Fruit fly (Drosophila melanogaster) whole organism, embryonic: ENCODE data around the gene CG33325.

Experiments used
- C15 ChIP-seq: fragments of 200-800 bp; sonication (Bioruptor generic); IDR thresholded peaks from 3 replicates; pipeline ENCODE4 v1.3.6; 2022; ENCODE audit warnings: missing biosample characterization, missing genetic modification characterization
- CG10147 ChIP-seq: fragments of 200-800 bp; sonication (Bioruptor generic); optimal IDR thresholded peaks from 2 replicates; lab custom pipeline; 2019; ENCODE audit warnings: missing biosample characterization, mild to moderate bottlenecking, missing genetic modification characterization, moderate library complexity
- CG10209 ChIP-seq: fragments of 200-800 bp; sonication (Bioruptor generic); optimal IDR thresholded peaks from 3 replicates; lab custom pipeline; 2017; ENCODE audit warnings: missing biosample characterization, mild to moderate bottlenecking, missing genetic modification characterization, missing genetic modification reagents
- CG10431 ChIP-seq: fragments of 200-800 bp; sonication (Bioruptor generic); optimal IDR thresholded peaks from 3 replicates; lab custom pipeline; 2018; ENCODE audit warnings: missing biosample characterization, mild to moderate bottlenecking, missing genetic modification characterization
- CG11398 ChIP-seq: fragments of 200-800 bp; sonication (Bioruptor generic); optimal IDR thresholded peaks from 2 replicates; lab custom pipeline; 2016; ENCODE audit warnings: missing biosample characterization, missing genetic modification characterization
- CG11723 ChIP-seq: fragments of 200-800 bp; sonication (Bioruptor generic); optimal IDR thresholded peaks from 2 replicates; lab custom pipeline; 2017; ENCODE audit warnings: missing biosample characterization, mild to moderate bottlenecking, missing genetic modification characterization
- CG1233 ChIP-seq: fragments of 200-800 bp; sonication (Bioruptor generic); optimal IDR thresholded peaks from 4 replicates; lab custom pipeline; 2018; ENCODE audit warnings: missing biosample characterization, mild to moderate bottlenecking, missing genetic modification characterization
- CG12942 ChIP-seq: fragments of 200-800 bp; sonication (Bioruptor generic); optimal IDR thresholded peaks from 3 replicates; lab custom pipeline; 2016; ENCODE audit warnings: missing biosample characterization, missing genetic modification characterization
- CG13894 ChIP-seq: fragments of 200-800 bp; sonication (Bioruptor generic); optimal IDR thresholded peaks from 3 replicates; lab custom pipeline; 2018; ENCODE audit warnings: missing biosample characterization, mild to moderate bottlenecking, missing genetic modification characterization, moderate library complexity
- CG15696 ChIP-seq: fragments of 200-800 bp; sonication (Bioruptor generic); optimal IDR thresholded peaks from 2 replicates; lab custom pipeline; 2019; ENCODE audit warnings: missing biosample characterization, mild to moderate bottlenecking, missing genetic modification characterization, moderate library complexity
- CG1602 ChIP-seq: fragments of 200-800 bp; sonication (Bioruptor generic); optimal IDR thresholded peaks from 3 replicates; lab custom pipeline; 2016; ENCODE audit warnings: missing biosample characterization, missing genetic modification characterization
- CG2129 ChIP-seq: fragments of 200-800 bp; sonication (Bioruptor generic); IDR thresholded peaks from 2 replicates; pipeline ENCODE4 v1.3.6; 2022; ENCODE audit warnings: missing biosample characterization, missing genetic modification characterization; ENCODE audit not compliant: partially characterized antibody
- CG2202 ChIP-seq: fragments of 200-800 bp; sonication (Bioruptor generic); optimal IDR thresholded peaks from 2 replicates; lab custom pipeline; 2018; ENCODE audit warnings: missing biosample characterization, mild to moderate bottlenecking, missing genetic modification characterization
- CG2889 ChIP-seq: fragments of 200-800 bp; sonication (Bioruptor generic); IDR thresholded peaks from 3 replicates; pipeline ENCODE4 v1.3.6; 2022; ENCODE audit warnings: missing biosample characterization, missing genetic modification characterization
- CG31441 ChIP-seq: fragments of 200-800 bp; sonication (Bioruptor generic); IDR thresholded peaks from 2 replicates; pipeline ENCODE4 v1.3.6; 2022; ENCODE audit warnings: missing biosample characterization, missing genetic modification characterization
- CG3163 ChIP-seq: fragments of 200-800 bp; sonication (Bioruptor generic); optimal IDR thresholded peaks from 3 replicates; lab custom pipeline; 2016; ENCODE audit warnings: missing biosample characterization, missing genetic modification characterization
- CG4707 ChIP-seq: fragments of 200-800 bp; sonication (Bioruptor generic); optimal IDR thresholded peaks from 2 replicates; lab custom pipeline; 2018; ENCODE audit warnings: missing biosample characterization, mild to moderate bottlenecking, missing genetic modification characterization, moderate library complexity
- CG6683 ChIP-seq: fragments of 200-800 bp; sonication (Bioruptor generic); optimal IDR thresholded peaks from 2 replicates; lab custom pipeline; 2017; ENCODE audit warnings: missing biosample characterization, mild to moderate bottlenecking, missing genetic modification characterization, missing genetic modification reagents
- CG6765 ChIP-seq: fragments of 200-800 bp; sonication (Bioruptor generic); optimal IDR thresholded peaks from 3 replicates; lab custom pipeline; 2017; ENCODE audit warnings: missing biosample characterization, mild to moderate bottlenecking, missing genetic modification characterization
- CG6813 ChIP-seq: fragments of 200-800 bp; sonication (Bioruptor generic); optimal IDR thresholded peaks from 2 replicates; lab custom pipeline; 2017; ENCODE audit warnings: missing biosample characterization, missing genetic modification characterization, mild to moderate bottlenecking, moderate library complexity, missing genetic modification reagents
- CG7963 ChIP-seq: fragments of 200-800 bp; sonication (Bioruptor generic); IDR thresholded peaks from 3 replicates; pipeline ENCODE4 v1.3.6; 2022; ENCODE audit warnings: missing biosample characterization, missing genetic modification characterization; ENCODE audit not compliant: partially characterized antibody
- CG8388 ChIP-seq: fragments of 200-800 bp; sonication (Bioruptor generic); optimal IDR thresholded peaks from 2 replicates; lab custom pipeline; 2019; ENCODE audit warnings: missing biosample characterization, mild to moderate bottlenecking, missing genetic modification characterization, moderate library complexity
- CG8944 ChIP-seq: fragments of 200-800 bp; sonication (Bioruptor generic); optimal IDR thresholded peaks from 3 replicates; lab custom pipeline; 2016; ENCODE audit warnings: missing biosample characterization, missing genetic modification characterization
- CG9437 ChIP-seq: fragments of 200-800 bp; sonication (Bioruptor generic); optimal IDR thresholded peaks from 2 replicates; lab custom pipeline; 2018; ENCODE audit warnings: missing biosample characterization, mild to moderate bottlenecking, missing genetic modification characterization
- CG9609 ChIP-seq: fragments of 200-800 bp; sonication (Bioruptor generic); optimal IDR thresholded peaks from 3 replicates; lab custom pipeline; 2016; ENCODE audit warnings: missing biosample characterization, missing genetic modification characterization
- CG9817 ChIP-seq: fragments of 200-800 bp; sonication (Bioruptor generic); optimal IDR thresholded peaks from 2 replicates; lab custom pipeline; 2018; ENCODE audit warnings: missing biosample characterization, mild to moderate bottlenecking, missing genetic modification characterization, moderate library complexity
- Dip3 ChIP-seq: fragments of 200-800 bp; sonication (Bioruptor generic); optimal IDR thresholded peaks from 3 replicates; lab custom pipeline; 2016; ENCODE audit warnings: missing biosample characterization, missing genetic modification characterization
- Fer1 ChIP-seq: fragments of 200-800 bp; sonication (Bioruptor generic); optimal IDR thresholded peaks from 2 replicates; lab custom pipeline; 2017; ENCODE audit warnings: missing biosample characterization, mild to moderate bottlenecking, missing genetic modification characterization
- HmgD ChIP-seq: fragments of 200-800 bp; sonication (Bioruptor generic); optimal IDR thresholded peaks from 3 replicates; lab custom pipeline; 2016; ENCODE audit warnings: missing biosample characterization, missing genetic modification characterization
- Hr3 ChIP-seq: fragments of 200-800 bp; sonication (Bioruptor generic); optimal IDR thresholded peaks from 3 replicates; lab custom pipeline; 2016; ENCODE audit warnings: missing biosample characterization, missing genetic modification characterization
- MBD-R2 ChIP-seq: fragments of 200-800 bp; sonication (Bioruptor generic); IDR thresholded peaks from 2 replicates; pipeline ENCODE4 v1.3.6; 2022; ENCODE audit warnings: missing biosample characterization, missing genetic modification characterization
- Taf1 ChIP-seq: fragments of 200-800 bp; sonication (Bioruptor generic); IDR thresholded peaks from 2 replicates; pipeline ENCODE4 v1.3.6; 2022; ENCODE audit warnings: missing biosample characterization, missing genetic modification characterization
- Trl ChIP-seq, 3 experiments: fragments of >200 bp in 2 of 3; fragments of 200-800 bp in 1 of 3; sonication (Bioruptor generic) in 1 of 3; optimal IDR thresholded peaks; 2 replicates in 1 of 3; 3 replicates in 2 of 3; lab custom pipeline; 2016 to 2017; ENCODE audit warnings: missing biosample characterization in 1 of 3, missing genetic modification characterization in 1 of 3
- bigmax ChIP-seq: fragments of 200-800 bp; sonication (Bioruptor generic); optimal IDR thresholded peaks from 2 replicates; lab custom pipeline; 2018; ENCODE audit warnings: missing biosample characterization, mild to moderate bottlenecking, missing genetic modification characterization
- bowl ChIP-seq: fragments of 200-800 bp; sonication (Bioruptor generic); IDR thresholded peaks from 2 replicates; pipeline ENCODE4 v1.3.6; 2022; ENCODE audit warnings: missing biosample characterization, missing genetic modification characterization
- danr ChIP-seq: fragments of 200-800 bp; sonication (Bioruptor generic); IDR thresholded peaks from 2 replicates; pipeline ENCODE4 v1.3.6; 2022; ENCODE audit warnings: missing biosample characterization, missing genetic modification characterization
- dysf ChIP-seq: fragments of 200-800 bp; sonication (Bioruptor generic); IDR thresholded peaks from 3 replicates; pipeline ENCODE4 v1.3.6; 2022; ENCODE audit warnings: missing biosample characterization, missing genetic modification characterization
- nerfin-2 ChIP-seq: fragments of 200-800 bp; sonication (Bioruptor generic); IDR thresholded peaks from 2 replicates; pipeline ENCODE4 v1.3.6; 2022; ENCODE audit warnings: missing biosample characterization, missing genetic modification characterization; ENCODE audit not compliant: partially characterized antibody
- nmo ChIP-seq: fragments of 200-800 bp; sonication (Bioruptor generic); optimal IDR thresholded peaks from 2 replicates; lab custom pipeline; 2018; ENCODE audit warnings: missing biosample characterization, mild to moderate bottlenecking, missing genetic modification characterization, moderate library complexity
- oc ChIP-seq: fragments of 200-800 bp; sonication (Bioruptor generic); optimal IDR thresholded peaks from 2 replicates; lab custom pipeline; 2018; ENCODE audit warnings: missing biosample characterization, mild to moderate bottlenecking, missing genetic modification characterization, moderate library complexity
- pan ChIP-seq, 4 experiments: fragments of >200 bp in 3 of 4; fragments of 200-800 bp in 1 of 4; sonication (Bioruptor generic) in 1 of 4; optimal IDR thresholded peaks in 3 of 4; IDR thresholded peaks in 1 of 4; 2 replicates each; pipeline versions ENCODE4 v1.3.6 to Lab custom; 2017 to 2022; ENCODE audit warnings: missing biosample characterization in 2 of 4, missing genetic modification characterization in 2 of 4, mixed read lengths in 1 of 4
- pb ChIP-seq: fragments of 200-800 bp; sonication (Bioruptor generic); optimal IDR thresholded peaks from 3 replicates; lab custom pipeline; 2016; ENCODE audit warnings: missing biosample characterization, missing genetic modification characterization
- pros ChIP-seq: fragments of 200-800 bp; sonication (Bioruptor generic); optimal IDR thresholded peaks from 3 replicates; lab custom pipeline; 2019; ENCODE audit warnings: missing biosample characterization, mild to moderate bottlenecking, missing genetic modification characterization, moderate library complexity
- psq ChIP-seq: fragments of 200-800 bp; sonication (Bioruptor generic); optimal IDR thresholded peaks from 2 replicates; lab custom pipeline; 2017; ENCODE audit warnings: missing biosample characterization, missing genetic modification characterization
- pum ChIP-seq: fragments of 200-800 bp; sonication (Bioruptor generic); optimal IDR thresholded peaks from 2 replicates; lab custom pipeline; 2016; ENCODE audit warnings: missing biosample characterization, missing genetic modification characterization
- tll ChIP-seq, 2 experiments: fragments of 200-800 bp in 1 of 2; fragments of >200 bp in 1 of 2; sonication (Bioruptor generic) in 1 of 2; optimal IDR thresholded peaks; 2 replicates each; lab custom pipeline; 2017 to 2019; ENCODE audit warnings: missing biosample characterization in 2 of 2, missing genetic modification characterization in 2 of 2, mild to moderate bottlenecking in 1 of 2, moderate library complexity in 1 of 2
- twi ChIP-seq: fragments of 200-800 bp; optimal IDR thresholded peaks from 2 replicates; lab custom pipeline; 2019; ENCODE audit warnings: missing biosample characterization, mild to moderate bottlenecking, missing genetic modification characterization, moderate library complexity

CG33325 gene

dm6 chr3R:8659200-8659897 is 20.5 kb downstream of the CG33325 start (continued):
- TF ChIP-seq Taf1, result no peak
- TF ChIP-seq C15, result no peak
- peak; percentile 22 for TF ChIP-seq CG12942
- peak; percentile 67 for TF ChIP-seq CG9817 (tag; lab: Kevin White, UChicago)
- TF ChIP-seq CG3163, result no peak
- peak; percentile 31 for TF ChIP-seq CG8388 (GFP tag; lab: Kevin White, UChicago)
- TF ChIP-seq CG11398 (GFP tag; lab: Kevin White, UChicago), result peak; percentile 18
- TF ChIP-seq CG15696 (tag; lab: Kevin White, UChicago), result peak; percentile 33
- peak; percentile 37 for TF ChIP-seq CG4707 (GFP tag; lab: Kevin White, UChicago)
- peak; percentile 3 for TF ChIP-seq CG9437 (GFP tag; lab: Kevin White, UChicago)
- peak; percentile 71 for TF ChIP-seq CG13894 (tag; lab: Kevin White, UChicago)
- TF ChIP-seq CG6813 (GFP tag; lab: Kevin White, UChicago), result peak; percentile 57
- peak; percentile 73 for TF ChIP-seq twi (tag; lab: Kevin White, UChicago)
- peak; percentile 63 for TF ChIP-seq dysf (GFP tag; lab: Robert Waterston, UW)
- no peak for TF ChIP-seq psq
- peak; percentile 45 for TF ChIP-seq nmo
- peak; percentile 7 for TF ChIP-seq bigmax (GFP tag; lab: Kevin White, UChicago)
- no peak for TF ChIP-seq CG2889 (GFP tag; lab: Robert Waterston, UW)
- peak; percentile 37 for TF ChIP-seq Hr3
- peak; percentile 1 for TF ChIP-seq HmgD (GFP tag; lab: Kevin White, UChicago)
- TF ChIP-seq CG7963 (GFP tag; lab: Robert Waterston, UW), result no peak
- TF ChIP-seq CG9609 (GFP tag; lab: Kevin White, UChicago), result peak; percentile 48
- TF ChIP-seq MBD-R2 (GFP tag; lab: Robert Waterston, UW), result peak; percentile 41; the same call in 1 of the 2 replicates
- TF ChIP-seq CG6765 (GFP tag; lab: Kevin White, UChicago), result no peak
- TF ChIP-seq CG10431, result peak; percentile 66
- TF ChIP-seq CG11723 (GFP tag; lab: Kevin White, UChicago), result peak; percentile 43
- TF ChIP-seq CG10209, result peak; percentile 53
- peak; percentile 7 for TF ChIP-seq pum
- TF ChIP-seq nerfin-2 (GFP tag; lab: Robert Waterston, UW), result no peak
- TF ChIP-seq bowl (GFP tag; lab: Robert Waterston, UW), result no peak
- TF ChIP-seq Dip3 (GFP tag; lab: Kevin White, UChicago), result peak; percentile 53
- peak; percentile 6 for TF ChIP-seq CG6683
- TF ChIP-seq oc, result peak; percentile 73
- TF ChIP-seq Trl (optimal IDR thresholded peaks at IDR 0.05; lab: Kevin White, UChicago), result peak; percentile 26 to 34
- TF ChIP-seq Trl (GFP tag; optimal IDR thresholded peaks at IDR 0.05; lab: Kevin White, UChicago), result peak; percentile 53
- TF ChIP-seq CG31441 (GFP tag; lab: Robert Waterston, UW), result peak; percentile 58; the same call in 1 of the 2 replicates
- peak; percentile 34 for TF ChIP-seq pros
- no peak for TF ChIP-seq CG2129 (GFP tag; lab: Robert Waterston, UW)
- TF ChIP-seq danr (GFP tag; lab: Robert Waterston, UW), result no peak
- peak; percentile 53 for TF ChIP-seq CG1233
- no peak for TF ChIP-seq CG8944 (GFP tag; lab: Kevin White, UChicago)
- TF ChIP-seq CG1602 (GFP tag; lab: Kevin White, UChicago), result peak; percentile 26
- no peak for TF ChIP-seq pb (GFP tag; lab: Kevin White, UChicago)
- no peak for TF ChIP-seq tll (GFP tag; optimal IDR thresholded peaks at IDR 0.05; lab: Kevin White, UChicago)
- TF ChIP-seq CG2202, result no peak
- TF ChIP-seq Fer1 (GFP tag; lab: Kevin White, UChicago), result peak; percentile 58
- TF ChIP-seq pan (optimal IDR thresholded peaks at IDR 0.05; lab: Kevin White, UChicago), result no peak
- TF ChIP-seq pan (GFP tag; optimal IDR thresholded peaks at IDR 0.05 in 1 of 2, IDR thresholded peaks at IDR 0.05 in 1 of 2), result no peak
- peak; percentile 53 for TF ChIP-seq CG10147
